Fruit fly (Drosophila melanogaster) whole organism, embryonic: ENCODE data around the gene axo.

ENCODE experiments used
- Adf1 ChIP-seq: fragments of 200-800 bp; sonication (Bioruptor generic); IDR thresholded peaks from 2 replicates; pipeline ENCODE4 v1.3.6; 2022; ENCODE audit warnings: missing biosample characterization, missing genetic modification characterization
- Aef1 ChIP-seq: fragments of 200-800 bp; sonication (Bioruptor generic); IDR thresholded peaks from 3 replicates; pipeline ENCODE4 v1.3.6; 2022; ENCODE audit warnings: missing biosample characterization, missing genetic modification characterization
- Bdp1 ChIP-seq: fragments of 200-800 bp; sonication (Bioruptor generic); optimal IDR thresholded peaks from 3 replicates; lab custom pipeline; 2016; ENCODE audit warnings: missing biosample characterization, missing genetic modification characterization
- CG1024 ChIP-seq: fragments of 200-800 bp; sonication (Bioruptor generic); IDR thresholded peaks from 2 replicates; pipeline ENCODE4 v1.3.6; 2022; ENCODE audit warnings: missing biosample characterization, missing genetic modification characterization
- CG11085 ChIP-seq: fragments of 200-800 bp; sonication (Bioruptor generic); IDR thresholded peaks from 2 replicates; pipeline ENCODE4 v1.3.6; 2022; ENCODE audit warnings: missing biosample characterization, missing genetic modification characterization
- CG13123 ChIP-seq: fragments of 200-800 bp; sonication (Bioruptor generic); optimal IDR thresholded peaks from 2 replicates; lab custom pipeline; 2016; ENCODE audit warnings: missing biosample characterization, missing genetic modification characterization
- CG13296 ChIP-seq: fragments of 200-800 bp; sonication (Bioruptor generic); optimal IDR thresholded peaks from 3 replicates; lab custom pipeline; 2018; ENCODE audit warnings: missing biosample characterization, mild to moderate bottlenecking, missing genetic modification characterization
- CG15479 ChIP-seq: fragments of 200-800 bp; sonication (Bioruptor generic); optimal IDR thresholded peaks from 3 replicates; lab custom pipeline; 2019; ENCODE audit warnings: missing biosample characterization, mild to moderate bottlenecking, missing genetic modification characterization, moderate library complexity
- CG18476 ChIP-seq: fragments of 200-800 bp; sonication (Bioruptor generic); optimal IDR thresholded peaks from 2 replicates; lab custom pipeline; 2016; ENCODE audit warnings: missing biosample characterization, mild to moderate bottlenecking, missing genetic modification characterization
- CG18764 ChIP-seq: fragments of 200-800 bp; sonication (Bioruptor generic); optimal IDR thresholded peaks from 3 replicates; lab custom pipeline; 2016; ENCODE audit warnings: missing biosample characterization, missing genetic modification characterization
- CG30020 ChIP-seq: fragments of 200-800 bp; optimal IDR thresholded peaks from 2 replicates; lab custom pipeline; 2019; ENCODE audit warnings: missing biosample characterization, mild to moderate bottlenecking, missing genetic modification characterization, moderate library complexity
- CG33213 ChIP-seq: fragments of 200-800 bp; sonication (Bioruptor generic); optimal IDR thresholded peaks from 3 replicates; lab custom pipeline; 2016; ENCODE audit warnings: missing biosample characterization, missing genetic modification characterization
- CG34224 ChIP-seq: fragments of 200-800 bp; sonication (Bioruptor generic); IDR thresholded peaks from 3 replicates; pipeline ENCODE4 v1.3.6; 2022; ENCODE audit warnings: missing biosample characterization, missing genetic modification characterization; ENCODE audit not compliant: partially characterized antibody
- CG4360 ChIP-seq: fragments of 200-800 bp; sonication (Bioruptor generic); IDR thresholded peaks from 2 replicates; pipeline ENCODE4 v1.3.6; 2022; ENCODE audit warnings: missing biosample characterization, missing genetic modification characterization
- CG4854 ChIP-seq: fragments of 200-800 bp; sonication (Bioruptor generic); optimal IDR thresholded peaks from 2 replicates; lab custom pipeline; 2016; ENCODE audit warnings: missing biosample characterization, missing genetic modification characterization, inconsistent platforms
- CG7556 ChIP-seq: fragments of 200-800 bp; sonication (Bioruptor generic); optimal IDR thresholded peaks from 2 replicates; lab custom pipeline; 2017; ENCODE audit warnings: missing biosample characterization, mild to moderate bottlenecking, missing genetic modification characterization
- CG8089 ChIP-seq: fragments of 200-800 bp; sonication (Bioruptor generic); optimal IDR thresholded peaks from 3 replicates; lab custom pipeline; 2016; ENCODE audit warnings: missing biosample characterization, missing genetic modification characterization
- CG8478 ChIP-seq: fragments of >200 bp; optimal IDR thresholded peaks from 2 replicates; lab custom pipeline; 2018
- Dip3 ChIP-seq: fragments of 200-800 bp; sonication (Bioruptor generic); optimal IDR thresholded peaks from 3 replicates; lab custom pipeline; 2016; ENCODE audit warnings: missing biosample characterization, missing genetic modification characterization
- Ets65A ChIP-seq: fragments of 200-800 bp; sonication (Bioruptor generic); peaks from one replicate; lab custom pipeline; 2016; ENCODE audit warnings: missing biosample characterization, missing genetic modification characterization
- Ets97D ChIP-seq: fragments of 200-800 bp; sonication (Bioruptor generic); optimal IDR thresholded peaks from 3 replicates; lab custom pipeline; 2016; ENCODE audit warnings: missing biosample characterization, missing genetic modification characterization
- Meics ChIP-seq: fragments of 200-800 bp; sonication (Bioruptor generic); optimal IDR thresholded peaks from 2 replicates; lab custom pipeline; 2017; ENCODE audit warnings: missing biosample characterization, mild to moderate bottlenecking, missing genetic modification characterization
- Oaz ChIP-seq: fragments of 200-800 bp; sonication (Bioruptor generic); IDR thresholded peaks from 2 replicates; pipeline ENCODE4 v1.3.6; 2022; ENCODE audit warnings: missing biosample characterization, missing genetic modification characterization
- Pdp1 ChIP-seq, 2 experiments: fragments of 200-800 bp; sonication (Bioruptor generic); optimal IDR thresholded peaks; 3 replicates each; lab custom pipeline; 2016; ENCODE audit warnings: missing biosample characterization in 2 of 2, missing genetic modification characterization in 2 of 2, mild to moderate bottlenecking in 1 of 2, moderate library complexity in 1 of 2
- Rfx ChIP-seq: fragments of 200-800 bp; sonication (Bioruptor generic); IDR thresholded peaks from 2 replicates; pipeline ENCODE4 v1.3.6; 2022; ENCODE audit warnings: missing biosample characterization, missing genetic modification characterization
- Scr ChIP-seq: fragments of 200-800 bp; sonication (Bioruptor generic); IDR thresholded peaks from 2 replicates; pipeline ENCODE4 v1.3.6; 2022; ENCODE audit warnings: missing biosample characterization, missing genetic modification characterization; ENCODE audit not compliant: partially characterized antibody
- Sin3A ChIP-seq: fragments of >200 bp; optimal IDR thresholded peaks from 2 replicates; lab custom pipeline; 2018
- Sox100B ChIP-seq: fragments of 200-800 bp; sonication (Bioruptor generic); optimal IDR thresholded peaks from 3 replicates; lab custom pipeline; 2018; ENCODE audit warnings: missing biosample characterization, mild to moderate bottlenecking, missing genetic modification characterization
- TFAM ChIP-seq: fragments of 200-800 bp; sonication (Bioruptor generic); optimal IDR thresholded peaks from 2 replicates; lab custom pipeline; 2017; ENCODE audit warnings: missing biosample characterization, missing genetic modification characterization, inconsistent platforms
- amos ChIP-seq: fragments of 200-800 bp; sonication (Bioruptor generic); IDR thresholded peaks from 2 replicates; pipeline ENCODE4 v1.3.6; 2022; ENCODE audit warnings: missing biosample characterization, missing genetic modification characterization; ENCODE audit not compliant: partially characterized antibody
- az2 ChIP-seq: fragments of 200-800 bp; sonication (Bioruptor generic); optimal IDR thresholded peaks from 3 replicates; lab custom pipeline; 2016; ENCODE audit warnings: missing biosample characterization, missing genetic modification characterization
- btn ChIP-seq: fragments of 200-800 bp; sonication (Bioruptor generic); optimal IDR thresholded peaks from 2 replicates; lab custom pipeline; 2016; ENCODE audit warnings: missing biosample characterization, missing genetic modification characterization
- corto ChIP-seq: fragments of 200-800 bp; sonication (Bioruptor generic); optimal IDR thresholded peaks from 2 replicates; lab custom pipeline; 2016; ENCODE audit warnings: missing biosample characterization, mild to moderate bottlenecking, missing genetic modification characterization, moderate library complexity
- crol ChIP-seq: fragments of 200-800 bp; sonication (Bioruptor generic); IDR thresholded peaks from 2 replicates; pipeline ENCODE4 v1.3.6; 2022; ENCODE audit warnings: missing biosample characterization, missing genetic modification characterization
- cwo ChIP-seq: fragments of 200-800 bp; sonication (Bioruptor generic); optimal IDR thresholded peaks from 3 replicates; lab custom pipeline; 2017; ENCODE audit warnings: missing biosample characterization, missing genetic modification characterization, mild to moderate bottlenecking, moderate library complexity, missing genetic modification reagents
- danr ChIP-seq: fragments of 200-800 bp; sonication (Bioruptor generic); IDR thresholded peaks from 2 replicates; pipeline ENCODE4 v1.3.6; 2022; ENCODE audit warnings: missing biosample characterization, missing genetic modification characterization
- en ChIP-seq: fragments of 200-800 bp; sonication (Bioruptor generic); optimal IDR thresholded peaks from 2 replicates; lab custom pipeline; 2016; ENCODE audit warnings: missing biosample characterization, missing genetic modification characterization
- hb ChIP-seq: fragments of 200-800 bp; sonication (Bioruptor generic); IDR thresholded peaks from 3 replicates; pipeline ENCODE4 v1.3.6; 2022; ENCODE audit warnings: missing biosample characterization, missing genetic modification characterization; ENCODE audit not compliant: partially characterized antibody
- hkb ChIP-seq, 2 experiments: fragments of 200-800 bp in 1 of 2; fragments of >200 bp in 1 of 2; sonication (Bioruptor generic) in 1 of 2; IDR thresholded peaks in 1 of 2; optimal IDR thresholded peaks in 1 of 2; 2 replicates each; pipeline versions ENCODE4 v1.3.6 to Lab custom; 2017 to 2022; ENCODE audit warnings: missing biosample characterization in 1 of 2, missing genetic modification characterization in 1 of 2
- inv ChIP-seq: fragments of 200-800 bp; sonication (Bioruptor generic); IDR thresholded peaks from 2 replicates; pipeline ENCODE4 v1.3.6; 2022; ENCODE audit warnings: missing biosample characterization, missing genetic modification characterization; ENCODE audit not compliant: partially characterized antibody
- lbe ChIP-seq: fragments of 200-800 bp; sonication (Bioruptor generic); optimal IDR thresholded peaks from 2 replicates; lab custom pipeline; 2016; ENCODE audit warnings: missing biosample characterization, mild to moderate bottlenecking, missing genetic modification characterization
- lmd ChIP-seq: fragments of 200-800 bp; sonication (Bioruptor generic); IDR thresholded peaks from 2 replicates; pipeline ENCODE4 v1.3.6; 2022; ENCODE audit warnings: missing biosample characterization, missing genetic modification characterization
- oc ChIP-seq: fragments of 200-800 bp; sonication (Bioruptor generic); optimal IDR thresholded peaks from 2 replicates; lab custom pipeline; 2018; ENCODE audit warnings: missing biosample characterization, mild to moderate bottlenecking, missing genetic modification characterization, moderate library complexity
- pan ChIP-seq, 4 experiments: fragments of >200 bp in 3 of 4; fragments of 200-800 bp in 1 of 4; sonication (Bioruptor generic) in 1 of 4; optimal IDR thresholded peaks in 3 of 4; IDR thresholded peaks in 1 of 4; 2 replicates each; pipeline versions ENCODE4 v1.3.6 to Lab custom; 2017 to 2022; ENCODE audit warnings: missing biosample characterization in 2 of 4, missing genetic modification characterization in 2 of 4, mixed read lengths in 1 of 4
- ro ChIP-seq: fragments of 200-800 bp; sonication (Bioruptor generic); IDR thresholded peaks from 2 replicates; pipeline ENCODE4 v1.3.6; 2022; ENCODE audit warnings: missing biosample characterization, missing genetic modification characterization
- scrt ChIP-seq: fragments of 200-800 bp; sonication (Bioruptor generic); optimal IDR thresholded peaks from 2 replicates; lab custom pipeline; 2018; ENCODE audit warnings: missing biosample characterization, mild to moderate bottlenecking, missing genetic modification characterization, moderate library complexity
- sna ChIP-seq: fragments of 200-800 bp; sonication (Bioruptor generic); IDR thresholded peaks from 2 replicates; pipeline ENCODE4 v1.3.6; 2022; ENCODE audit warnings: missing biosample characterization, missing genetic modification characterization; ENCODE audit not compliant: partially characterized antibody
- so ChIP-seq: fragments of 200-800 bp; sonication (Bioruptor generic); IDR thresholded peaks from 3 replicates; pipeline ENCODE4 v1.3.6; 2022; ENCODE audit warnings: missing biosample characterization, missing genetic modification characterization
- zf30C ChIP-seq: fragments of 200-800 bp; sonication (Bioruptor generic); optimal IDR thresholded peaks from 3 replicates; lab custom pipeline; 2018; ENCODE audit warnings: missing biosample characterization, mild to moderate bottlenecking, missing genetic modification characterization
- zfh1 ChIP-seq: fragments of 200-800 bp; sonication (Bioruptor generic); IDR thresholded peaks from 3 replicates; pipeline ENCODE4 v1.3.6; 2022; ENCODE audit warnings: missing biosample characterization, missing genetic modification characterization
- zfh2 ChIP-seq: fragments of 200-800 bp; sonication (Bioruptor generic); optimal IDR thresholded peaks from 2 replicates; lab custom pipeline; 2016; ENCODE audit warnings: missing biosample characterization, missing genetic modification characterization

Gene axo

DNA sequence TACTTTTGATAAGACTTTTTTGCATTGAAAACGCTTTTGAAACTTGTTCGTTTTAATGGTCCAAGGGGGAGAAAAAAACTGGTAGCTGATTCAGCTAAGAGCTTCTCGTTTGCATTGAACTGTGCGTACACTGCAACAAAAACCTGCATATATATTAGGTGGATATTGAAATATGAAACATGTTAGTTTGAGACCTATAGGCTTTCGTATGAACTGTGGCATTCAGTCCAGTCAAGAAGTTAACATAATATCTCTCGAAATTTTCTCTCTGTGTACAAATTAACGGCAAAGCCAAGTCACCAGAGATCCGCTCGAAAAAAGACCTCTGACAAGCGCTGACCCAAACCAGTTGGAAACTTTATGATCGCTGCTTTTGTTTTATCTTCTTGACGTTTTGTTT, 10.9 kb upstream of the axo start (continued):
- TF ChIP-seq hb (GFP tag; lab: Robert Waterston, UW) = no peak
- TF ChIP-seq Adf1 = 0 out of 2 replicates have a peak, but pooled peaks have one; percentile 41
- TF ChIP-seq CG30020 (tag; lab: Kevin White, UChicago) = no peak
- peak; percentile 76 for TF ChIP-seq Sox100B (GFP tag; lab: Kevin White, UChicago)
- TF ChIP-seq scrt (GFP tag; lab: Kevin White, UChicago) = peak; percentile 78
- no peak for TF ChIP-seq corto (GFP tag; lab: Kevin White, UChicago)
- TF ChIP-seq CG33213 (GFP tag; lab: Kevin White, UChicago) = peak; percentile 85
- TF ChIP-seq CG13296 (GFP tag; lab: Kevin White, UChicago) = peak; percentile 84
- TF ChIP-seq lbe = peak; percentile 19
- peak; percentile 70 for TF ChIP-seq CG18476
- TF ChIP-seq pan (optimal IDR thresholded peaks at IDR 0.05; lab: Kevin White, UChicago) = no peak
- peak in 1 of 2 experiments; percentile 87 for TF ChIP-seq pan (GFP tag; optimal IDR thresholded peaks at IDR 0.05 in 1 of 2, IDR thresholded peaks at IDR 0.05 in 1 of 2)
- TF ChIP-seq zf30C = peak; percentile 25
- peak; percentile 87 for TF ChIP-seq Oaz
- peak; percentile 86 for TF ChIP-seq az2 (GFP tag; lab: Kevin White, UChicago)
- TF ChIP-seq cwo (GFP tag; lab: Kevin White, UChicago) = peak; percentile 69
- peak; percentile 81 for TF ChIP-seq Dip3 (GFP tag; lab: Kevin White, UChicago)
- peak; percentile 82 for TF ChIP-seq zfh1
- TF ChIP-seq oc (tag; lab: Kevin White, UChicago) = peak; percentile 84
- TF ChIP-seq danr (GFP tag; lab: Robert Waterston, UW) = peak; percentile 72
- peak; percentile 58 for TF ChIP-seq CG13123 (GFP tag; lab: Kevin White, UChicago)
- peak; percentile 75 for TF ChIP-seq Bdp1 (GFP tag; lab: Kevin White, UChicago)
- TF ChIP-seq CG4854 = peak; percentile 74
- peak; percentile 59 for TF ChIP-seq CG7556 (GFP tag; lab: Kevin White, UChicago)
- TF ChIP-seq Ets65A (GFP tag; lab: Kevin White, UChicago) = peak; percentile 89
- TF ChIP-seq CG1024 (GFP tag; lab: Robert Waterston, UW) = peak; percentile 82
- TF ChIP-seq btn (GFP tag; lab: Kevin White, UChicago) = peak; percentile 73
- TF ChIP-seq hkb (optimal IDR thresholded peaks at IDR 0.05; lab: Kevin White, UChicago) = no peak
- TF ChIP-seq hkb (GFP tag; IDR thresholded peaks at IDR 0.05; lab: Robert Waterston, UW) = peak; percentile 89
- TF ChIP-seq CG8478 (lab: Kevin White, UChicago) = no peak
- peak; percentile 80 for TF ChIP-seq CG18764 (GFP tag; lab: Kevin White, UChicago)
- peak; percentile 86 for TF ChIP-seq Meics
- TF ChIP-seq TFAM = no peak
- no peak for TF ChIP-seq Scr
- no peak for TF ChIP-seq inv
- TF ChIP-seq Pdp1 (GFP tag; optimal IDR thresholded peaks at IDR 0.05; lab: Kevin White, UChicago) = peak; percentile 83 to 85
- no peak for TF ChIP-seq amos (GFP tag; lab: Robert Waterston, UW)
- peak; percentile 92 for TF ChIP-seq Rfx
- peak; percentile 67 for TF ChIP-seq en (GFP tag; lab: Kevin White, UChicago)
- peak; percentile 85 for TF ChIP-seq lmd (GFP tag; lab: Robert Waterston, UW)
- TF ChIP-seq Aef1 (GFP tag; lab: Robert Waterston, UW) = peak; percentile 86
- TF ChIP-seq ro = peak; percentile 53; the same call in 1 of the 2 replicates
- TF ChIP-seq CG8089 = peak; percentile 75
- TF ChIP-seq Ets97D (GFP tag; lab: Kevin White, UChicago) = peak; percentile 3
- TF ChIP-seq zfh2 (GFP tag; lab: Kevin White, UChicago) = peak; percentile 79
- peak; percentile 54; the same call in 1 of the 2 replicates for TF ChIP-seq CG4360 (GFP tag; lab: Robert Waterston, UW)
- no peak for TF ChIP-seq CG15479 (GFP tag; lab: Kevin White, UChicago)
- TF ChIP-seq crol = no peak
- TF ChIP-seq Sin3A = no peak
- no peak for TF ChIP-seq sna (GFP tag; lab: Robert Waterston, UW)
- TF ChIP-seq CG11085 (GFP tag; lab: Robert Waterston, UW) = peak; percentile 54
- no peak for TF ChIP-seq CG34224
- TF ChIP-seq so = peak; percentile 89
